Worm (Caenorhabditis elegans) whole organism, dauer: Measurements from ENCODE around the gene txt-18.

ENCODE experiments used
- unc-62 ChIP-seq: sonication (generic microtip); optimal IDR thresholded peaks from 2 replicates; lab custom pipeline; 2017; ENCODE audit warnings: missing biosample characterization, missing genetic modification reagents, missing genetic modification characterization

txt-18 gene

DNA sequence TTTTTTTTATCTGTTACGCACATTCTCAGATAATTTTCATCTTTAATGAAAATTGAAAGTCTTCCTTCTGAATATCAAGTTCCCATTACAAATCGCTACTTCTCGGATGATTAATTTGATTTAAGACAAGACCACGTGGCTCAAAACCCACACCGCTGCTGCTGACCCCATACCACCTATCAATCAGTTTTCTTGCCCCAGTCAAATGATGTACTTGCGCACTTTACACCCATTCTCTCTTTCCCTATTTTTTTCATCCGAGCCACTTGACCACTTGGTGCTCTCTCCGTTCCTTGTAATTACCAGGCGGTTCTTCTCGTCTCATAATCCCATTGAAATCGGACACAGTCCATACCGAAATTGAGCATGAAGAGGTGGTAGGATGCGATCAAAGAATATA lies 50.2 kb downstream of the txt-18 start:
- TF ChIP-seq unc-62 (GFP tag; lab: Kevin White, UChicago): no peak
